Worm (Caenorhabditis elegans): ENCODE results near the gene pes-4.

Gene pes-4

ce11 chrIII:1221995-1222394 is 8.1 kb downstream of the pes-4 start:
- TF ChIP-seq tbx-7 (tag; optimal IDR thresholded peaks at IDR 0.05) (no peak), ahr-1 (tag; optimal IDR thresholded peaks at IDR 0.05) (no peak), fkh-6 (tag; optimal IDR thresholded peaks at IDR 0.05) (no peak), nhr-232 (tag; optimal IDR thresholded peaks at IDR 0.05) (no peak), sdc-2 (tag; optimal IDR thresholded peaks at IDR 0.05) (no peak), elt-2 (tag; optimal IDR thresholded peaks at IDR 0.05) (peak; percentile 61), odd-2 (tag; optimal IDR thresholded peaks at IDR 0.05) (no peak)

- no peak for TF ChIP-seq hlh-13 (GFP tag; optimal IDR thresholded peaks at IDR 0.05)
- TF ChIP-seq elt-2 (tag; optimal IDR thresholded peaks at IDR 0.05) = peak; percentile 85
- peak; percentile 30 for TF ChIP-seq pax-1 (tag; optimal IDR thresholded peaks at IDR 0.05)
Measured at ce11 chrIII:1220012-1220411, 10.1 kb downstream of the pes-4 start.

ce11 chrIII:1218998-1219397 is 11.1 kb downstream of the pes-4 start:
- TF ChIP-seq T23F11.4 (GFP tag; optimal IDR thresholded peaks at IDR 0.05) (no peak), ahr-1 (tag; optimal IDR thresholded peaks at IDR 0.05) (no peak), ceh-19 (GFP tag; optimal IDR thresholded peaks at IDR 0.05) (no peak), rnt-1 (tag; optimal IDR thresholded peaks at IDR 0.05) (no peak), lin-11 (tag; optimal IDR thresholded peaks at IDR 0.05) (no peak), unc-55 (GFP tag; optimal IDR thresholded peaks at IDR 0.05) (no peak), che-1 (tag; optimal IDR thresholded peaks at IDR 0.05) (no peak), fkh-10 (GFP tag; optimal IDR thresholded peaks at IDR 0.05) (no peak)

- TF ChIP-seq pat-9 (tag; optimal IDR thresholded peaks at IDR 0.05) (peak; percentile 9), tbx-7 (tag; optimal IDR thresholded peaks at IDR 0.05) (no peak), rnt-1 (tag; optimal IDR thresholded peaks at IDR 0.05) (no peak), pha-4 (tag; optimal IDR thresholded peaks at IDR 0.05) (no peak), dmd-4 (tag; optimal IDR thresholded peaks at IDR 0.05; ENCODE audit: borderline replicate concordance) (no peak), odd-2 (tag; optimal IDR thresholded peaks at IDR 0.05) (no peak), ceh-2 (tag; optimal IDR thresholded peaks at IDR 0.05) (peak; percentile 32), nhr-11 (tag; optimal IDR thresholded peaks at IDR 0.05) (no peak), eyg-1 (tag; optimal IDR thresholded peaks at IDR 0.05) (no peak), C08G9.2 (tag; optimal IDR thresholded peaks at IDR 0.05) (no peak), pag-3 (tag; optimal IDR thresholded peaks at IDR 0.05; ENCODE audit: borderline replicate concordance) (no peak), ceh-6 (GFP tag; optimal IDR thresholded peaks at IDR 0.05) (no peak), nfya-1 (tag; optimal IDR thresholded peaks at IDR 0.05) (no peak), C38D4.7 (GFP tag; optimal IDR thresholded peaks at IDR 0.05) (no peak), mec-3 (tag; optimal IDR thresholded peaks at IDR 0.05; ENCODE audit: borderline replicate concordance) (no peak), sdc-2 (tag; optimal IDR thresholded peaks at IDR 0.05) (peak; percentile 28), che-1 (tag; optimal IDR thresholded peaks at IDR 0.05) (peak; percentile 69), unc-3 (GFP tag; conservative IDR thresholded peaks at IDR 0.05) (no peak), unc-3 (tag; optimal IDR thresholded peaks at IDR 0.05) (no peak), elt-2 (tag; optimal IDR thresholded peaks at IDR 0.05) (peak; percentile 32), pros-1 (tag; optimal IDR thresholded peaks at IDR 0.05) (no peak), zip-5 (tag; optimal IDR thresholded peaks at IDR 0.05) (peak; percentile 11), fax-1 (tag; optimal IDR thresholded peaks at IDR 0.05) (no peak), sox-2 (GFP tag; IDR thresholded peaks at IDR 0.05) (0 out of 2 replicates have a peak, but pooled peaks have one; percentile 11), ceh-34 (tag; optimal IDR thresholded peaks at IDR 0.05) (peak; percentile 30), unc-42 (tag; optimal IDR thresholded peaks at IDR 0.05) (no peak), tbx-2 (tag; optimal IDR thresholded peaks at IDR 0.05) (peak; percentile 46), F13H6.1 (tag; optimal IDR thresholded peaks at IDR 0.05) (no peak), ceh-18 (tag; optimal IDR thresholded peaks at IDR 0.05) (peak; percentile 25), ttx-3 (tag; optimal IDR thresholded peaks at IDR 0.05) (peak; percentile 29), nhr-232 (tag; optimal IDR thresholded peaks at IDR 0.05) (peak; percentile 48), unc-86 (tag; optimal IDR thresholded peaks at IDR 0.05) (peak; percentile 16), gmeb-2 (tag; optimal IDR thresholded peaks at IDR 0.05) (peak; percentile 15), hlh-8 (tag; optimal IDR thresholded peaks at IDR 0.05) (no peak), pha-2 (tag; optimal IDR thresholded peaks at IDR 0.05) (peak; percentile 69), ceh-24 (tag; optimal IDR thresholded peaks at IDR 0.05) (no peak), syd-9 (tag; optimal IDR thresholded peaks at IDR 0.05) (no peak), fkh-6 (tag; optimal IDR thresholded peaks at IDR 0.05) (peak; percentile 31)
Measured at ce11 chrIII:1218221-1218620, 11.9 kb downstream of the pes-4 start.

All from whole organism, late embryonic.